Worm (Caenorhabditis elegans): ENCODE data around the gene F17C11.11.

Gene F17C11.11

ce11 chrV:10953471-10954155, 15.0 kb upstream of the F17C11.11 start:
- TF ChIP-seq athp-1 (tag; optimal IDR thresholded peaks at IDR 0.05), result peak; percentile 40
- TF ChIP-seq pha-4 (tag; optimal IDR thresholded peaks at IDR 0.05), result no peak
- 0 out of 2 replicates have a peak, but pooled peaks have one; percentile 54 for TF ChIP-seq nfyb-1 (GFP tag; IDR thresholded peaks at IDR 0.05)
- no peak for TF ChIP-seq snpc-1.3 (tag; optimal IDR thresholded peaks at IDR 0.05; ENCODE audit: insufficient read depth)
- TF ChIP-seq ztf-26 (tag; optimal IDR thresholded peaks at IDR 0.05), result peak; percentile 53
- peak; percentile 55 for TF ChIP-seq lin-40 (tag; optimal IDR thresholded peaks at IDR 0.05)
- no peak for TF ChIP-seq K12H6.12 (tag; optimal IDR thresholded peaks at IDR 0.05)
- no peak for TF ChIP-seq snpc-1.1 (tag; optimal IDR thresholded peaks at IDR 0.05; ENCODE audit: insufficient read depth)
- TF ChIP-seq ekl-4 (GFP tag; IDR thresholded peaks at IDR 0.05), result peak; percentile 70
- TF ChIP-seq repo-1 (tag; optimal IDR thresholded peaks at IDR 0.05), result peak; percentile 91
- peak; percentile 75; the same call in 1 of the 2 replicates for TF ChIP-seq Y56A3A.18 (GFP tag; IDR thresholded peaks at IDR 0.05)
- TF ChIP-seq madf-10 (tag; optimal IDR thresholded peaks at IDR 0.05), result no peak
- TF ChIP-seq ceh-79 (tag; optimal IDR thresholded peaks at IDR 0.05), result no peak
- TF ChIP-seq let-607 (tag; optimal IDR thresholded peaks at IDR 0.05), result peak in 1 of 2 experiments; percentile 7
- TF ChIP-seq nhr-179 (tag; optimal IDR thresholded peaks at IDR 0.05), result no peak
- TF ChIP-seq bed-1 (GFP tag; IDR thresholded peaks at IDR 0.05), result 0 out of 2 replicates have a peak, but pooled peaks have one; percentile 18
- no peak for TF ChIP-seq hrde-1 (tag; optimal IDR thresholded peaks at IDR 0.05; ENCODE audit: borderline replicate concordance)
- TF ChIP-seq lin-35 (GFP tag; optimal IDR thresholded peaks at IDR 0.05), result peak in 1 of 3 experiments; percentile 65
- no peak for TF ChIP-seq attf-6 (GFP tag; IDR thresholded peaks at IDR 0.05)
- no peak for TF ChIP-seq Y95B8A.8 (GFP tag; IDR thresholded peaks at IDR 0.05)
- TF ChIP-seq gei-17 (GFP tag; optimal IDR thresholded peaks at IDR 0.05), result peak; percentile 43
- TF ChIP-seq egl-44 (GFP tag; IDR thresholded peaks at IDR 0.05), result no peak
- no peak for TF ChIP-seq hlh-12 (tag; optimal IDR thresholded peaks at IDR 0.05)
- TF ChIP-seq B0336.3 (GFP tag; IDR thresholded peaks at IDR 0.05), result peak; percentile 82
- TF ChIP-seq K11D2.4 (GFP tag; IDR thresholded peaks at IDR 0.05), result peak; percentile 47
- TF ChIP-seq lag-1 (GFP tag; IDR thresholded peaks at IDR 0.05), result no peak
- TF ChIP-seq F23B12.7 (tag; optimal IDR thresholded peaks at IDR 0.05; ENCODE audit: insufficient read depth), result no peak
- no peak for TF ChIP-seq nfya-2 (GFP tag; IDR thresholded peaks at IDR 0.05)
- TF ChIP-seq F10E7.11 (tag; optimal IDR thresholded peaks at IDR 0.05), result no peak
- no peak for TF ChIP-seq rec-8 (tag; optimal IDR thresholded peaks at IDR 0.05)
- TF ChIP-seq F57A8.1 (GFP tag; optimal IDR thresholded peaks at IDR 0.05), result no peak
- no peak for TF ChIP-seq snpc-3.4 (tag; optimal IDR thresholded peaks at IDR 0.05)
- TF ChIP-seq Y53G8AR.9 (GFP tag; conservative IDR thresholded peaks at IDR 0.05), result peak; percentile 74
- no peak for TF ChIP-seq fkh-3 (tag; optimal IDR thresholded peaks at IDR 0.05)
- TF ChIP-seq attf-5 (GFP tag; optimal IDR thresholded peaks at IDR 0.05), result no peak
- TF ChIP-seq C17E4.6 (GFP tag; IDR thresholded peaks at IDR 0.05), result no peak
- no peak for TF ChIP-seq sptf-2 (GFP tag; optimal IDR thresholded peaks at IDR 0.05)
- TF ChIP-seq let-526 (GFP tag; IDR thresholded peaks at IDR 0.05), result 0 out of 2 replicates have a peak, but pooled peaks have one; percentile 19
- TF ChIP-seq aptf-2 (GFP tag; conservative IDR thresholded peaks at IDR 0.05), result no peak
- TF ChIP-seq ztf-6 (GFP tag; IDR thresholded peaks at IDR 0.05), result no peak
- no peak for TF ChIP-seq chd-7 (tag; optimal IDR thresholded peaks at IDR 0.05)
- TF ChIP-seq pbrm-1 (GFP tag; IDR thresholded peaks at IDR 0.05), result no peak
- no peak for TF ChIP-seq cebp-1 (GFP tag; IDR thresholded peaks at IDR 0.05)
- peak; percentile 78 for TF ChIP-seq cebp-1 (tag; optimal IDR thresholded peaks at IDR 0.05)
- no peak for TF ChIP-seq T07F8.4 (tag; optimal IDR thresholded peaks at IDR 0.05)
- peak; percentile 21 for TF ChIP-seq F52B5.7 (tag; optimal IDR thresholded peaks at IDR 0.05)

Data from whole organism, young adult.